Fruit fly (Drosophila melanogaster): ENCODE results near the gene nrv2.

Gene nrv2

dm6 chr2L:6821631-6822030 is 23.0 kb upstream of the nrv2 start, which contains the start of gene sens-2:
sens-2 (plus strand) TSS chr2L:6821934.
- TF ChIP-seq Nf-YA (GFP tag; IDR thresholded peaks at IDR 0.05) (peak; percentile 90), CG32532 (GFP tag; IDR thresholded peaks at IDR 0.05) (no peak; the same call in 1 of the 2 replicates), CG1832 (GFP tag; optimal IDR thresholded peaks at IDR 0.05) (peak; percentile 85), sna (GFP tag; IDR thresholded peaks at IDR 0.05; ENCODE audit: partially characterized antibody) (no peak), CG17802 (tag; optimal IDR thresholded peaks at IDR 0.05) (no peak), B-H1 (GFP tag; IDR thresholded peaks at IDR 0.05) (no peak), bowl (GFP tag; IDR thresholded peaks at IDR 0.05) (no peak), Adf1 (GFP tag; IDR thresholded peaks at IDR 0.05) (no peak), B-H2 (GFP tag; optimal IDR thresholded peaks at IDR 0.05) (no peak), CG7372 (GFP tag; IDR thresholded peaks at IDR 0.05) (no peak), Ptx1 (GFP tag; IDR thresholded peaks at IDR 0.05) (no peak), crp (GFP tag; optimal IDR thresholded peaks at IDR 0.05) (no peak), CG12744 (GFP tag; optimal IDR thresholded peaks at IDR 0.05) (no peak), ttk (GFP tag; IDR thresholded peaks at IDR 0.05) (no peak), CG14710 (tag; optimal IDR thresholded peaks at IDR 0.05) (no peak), Hr3 (GFP tag; optimal IDR thresholded peaks at IDR 0.05) (no peak), klu (GFP tag; IDR thresholded peaks at IDR 0.05) (no peak), Ada2b (GFP tag; IDR thresholded peaks at IDR 0.05) (no peak), sisA (GFP tag; IDR thresholded peaks at IDR 0.05) (no peak), nerfin-1 (tag; optimal IDR thresholded peaks at IDR 0.05) (peak; percentile 36), CG17361 (GFP tag; IDR thresholded peaks at IDR 0.05) (no peak), CG6689 (GFP tag; IDR thresholded peaks at IDR 0.05) (no peak), Blimp-1 (GFP tag; optimal IDR thresholded peaks at IDR 0.05) (no peak), CG15601 (tag; optimal IDR thresholded peaks at IDR 0.05) (no peak), cg (GFP tag; optimal IDR thresholded peaks at IDR 0.05) (peak; percentile 87), fd96Cb (tag; optimal IDR thresholded peaks at IDR 0.05) (no peak), CG6654 (GFP tag; optimal IDR thresholded peaks at IDR 0.05) (no peak), CG4707 (GFP tag; optimal IDR thresholded peaks at IDR 0.05) (no peak), gt (GFP tag; IDR thresholded peaks at IDR 0.05) (no peak), dysf (GFP tag; IDR thresholded peaks at IDR 0.05) (no peak), CG12299 (tag; optimal IDR thresholded peaks at IDR 0.05) (no peak), BtbVII (GFP tag; optimal IDR thresholded peaks at IDR 0.05) (no peak), gsb (GFP tag; IDR thresholded peaks at IDR 0.05) (no peak), kay (GFP tag; optimal IDR thresholded peaks at IDR 0.05) (no peak), CG8089 (GFP tag; optimal IDR thresholded peaks at IDR 0.05) (no peak), CG3838 (GFP tag; optimal IDR thresholded peaks at IDR 0.05) (no peak), h (optimal IDR thresholded peaks at IDR 0.05) (no peak), CG6272 (GFP tag; IDR thresholded peaks at IDR 0.05) (no peak), CG11456 (GFP tag; IDR thresholded peaks at IDR 0.05) (no peak), CG10431 (GFP tag; optimal IDR thresholded peaks at IDR 0.05) (no peak), Asciz (GFP tag; optimal IDR thresholded peaks at IDR 0.05) (no peak), Dbx (GFP tag; IDR thresholded peaks at IDR 0.05) (no peak), Xrp1 (GFP tag; IDR thresholded peaks at IDR 0.05) (no peak), D19A (tag; optimal IDR thresholded peaks at IDR 0.05) (no peak), lilli (GFP tag; optimal IDR thresholded peaks at IDR 0.05) (no peak), HmgZ (tag; optimal IDR thresholded peaks at IDR 0.05) (peak; percentile 24), Spps (tag; optimal IDR thresholded peaks at IDR 0.05) (no peak), Optix (GFP tag; IDR thresholded peaks at IDR 0.05) (no peak), CG14860 (GFP tag; IDR thresholded peaks at IDR 0.05; ENCODE audit: partially characterized antibody) (no peak), eyg (GFP tag; optimal IDR thresholded peaks at IDR 0.05) (no peak), pum (GFP tag; optimal IDR thresholded peaks at IDR 0.05) (no peak), NC2α (GFP tag; optimal IDR thresholded peaks at IDR 0.05) (no peak), Hr51 (GFP tag; optimal IDR thresholded peaks at IDR 0.05) (no peak)
